Worm (Caenorhabditis elegans) whole organism, L2 larva: ENCODE data around the gene K06A9.1.

Experiments used
- R02D3.7 ChIP-seq: fragments of 150-350 bp; optimal IDR thresholded peaks from 2 replicates; lab custom pipeline; 2014; ENCODE audit warnings: missing biosample characterization, missing genetic modification characterization
- Y55F3AM.14 ChIP-seq: fragments of 200-800 bp; sonication (Bioruptor generic); optimal IDR thresholded peaks from 2 replicates; lab custom pipeline; 2018; ENCODE audit warnings: mild to moderate bottlenecking, missing genetic modification characterization, missing compliant biosample characterization
- ZK546.5 ChIP-seq: sonication (generic microtip); optimal IDR thresholded peaks from 2 replicates; lab custom pipeline; 2017; ENCODE audit warnings: missing biosample characterization, missing genetic modification characterization
- alr-1 ChIP-seq: fragments of 150-350 bp; optimal IDR thresholded peaks from 2 replicates; lab custom pipeline; 2014; ENCODE audit warnings: missing biosample characterization, missing genetic modification characterization
- aly-2 ChIP-seq: fragments of 150-350 bp; optimal IDR thresholded peaks from 2 replicates; lab custom pipeline; 2014; ENCODE audit warnings: missing biosample characterization, missing genetic modification characterization
- blmp-1 ChIP-seq: sonication (generic microtip); optimal IDR thresholded peaks from 2 replicates; lab custom pipeline; 2017; ENCODE audit warnings: missing genetic modification characterization, mild to moderate bottlenecking, missing compliant biosample characterization, antibody characterized with exemption, moderate library complexity; ENCODE audit not compliant: insufficient read depth
- ceh-16 ChIP-seq: fragments of 150-350 bp; optimal IDR thresholded peaks from 2 replicates; lab custom pipeline; 2014; ENCODE audit warnings: missing biosample characterization, missing genetic modification characterization
- ceh-82 ChIP-seq: fragments of 150-350 bp; optimal IDR thresholded peaks from 2 replicates; lab custom pipeline; 2014; ENCODE audit warnings: missing biosample characterization, missing genetic modification characterization
- egl-27 ChIP-seq: sonication (generic microtip); optimal IDR thresholded peaks from 3 replicates; lab custom pipeline; 2017; ENCODE audit warnings: missing biosample characterization, missing genetic modification reagents, missing genetic modification characterization
- fos-1 ChIP-seq: fragments of 150-350 bp; optimal IDR thresholded peaks from 2 replicates; lab custom pipeline; 2014; ENCODE audit warnings: missing biosample characterization, missing genetic modification characterization
- lsy-2 ChIP-seq, 2 experiments: fragments of 150-350 bp in 1 of 2; sonication (generic microtip) in 1 of 2; optimal IDR thresholded peaks; 2 replicates each; lab custom pipeline; 2014 to 2017; ENCODE audit warnings: missing biosample characterization in 2 of 2, missing genetic modification characterization in 2 of 2
- mab-5 ChIP-seq: fragments of 150-350 bp; optimal IDR thresholded peaks from 2 replicates; lab custom pipeline; 2014; ENCODE audit warnings: missing biosample characterization, missing genetic modification characterization
- mbf-1 ChIP-seq: sonication (generic microtip); optimal IDR thresholded peaks from 2 replicates; lab custom pipeline; 2017; ENCODE audit warnings: missing biosample characterization, missing genetic modification characterization
- mdl-1 ChIP-seq, 2 experiments: fragments of 150-350 bp in 1 of 2; sonication (generic microtip) in 1 of 2; optimal IDR thresholded peaks; 2 replicates each; lab custom pipeline; 2017; ENCODE audit warnings: missing biosample characterization in 2 of 2, missing genetic modification characterization in 2 of 2
- nhr-10 ChIP-seq: sonication (generic microtip); optimal IDR thresholded peaks from 2 replicates; lab custom pipeline; 2017; ENCODE audit warnings: missing biosample characterization, missing genetic modification characterization
- nhr-11 ChIP-seq: fragments of 150-350 bp; optimal IDR thresholded peaks from 2 replicates; lab custom pipeline; 2014; ENCODE audit warnings: missing biosample characterization, missing genetic modification characterization
- nhr-12 ChIP-seq: fragments of 150-350 bp; optimal IDR thresholded peaks from 2 replicates; lab custom pipeline; 2014; ENCODE audit warnings: missing biosample characterization, missing genetic modification characterization
- nhr-129 ChIP-seq: fragments of 150-350 bp; optimal IDR thresholded peaks from 2 replicates; lab custom pipeline; 2014; ENCODE audit warnings: missing biosample characterization, missing genetic modification characterization
- nhr-21 ChIP-seq: fragments of 150-350 bp; optimal IDR thresholded peaks from 2 replicates; lab custom pipeline; 2014; ENCODE audit warnings: missing biosample characterization, missing genetic modification characterization
- nhr-23 ChIP-seq: fragments of 150-350 bp; optimal IDR thresholded peaks from 2 replicates; lab custom pipeline; 2014; ENCODE audit warnings: missing biosample characterization, missing genetic modification reagents, missing genetic modification characterization
- nhr-25 ChIP-seq: fragments of 150-350 bp; sonication (generic microtip); optimal IDR thresholded peaks from 3 replicates; lab custom pipeline; 2014; ENCODE audit warnings: missing biosample characterization, missing genetic modification characterization
- nhr-6 ChIP-seq: fragments of 150-350 bp; optimal IDR thresholded peaks from 2 replicates; lab custom pipeline; 2014; ENCODE audit warnings: missing biosample characterization, missing genetic modification characterization
- nhr-77 ChIP-seq: fragments of 150-350 bp; optimal IDR thresholded peaks from 2 replicates; lab custom pipeline; 2014; ENCODE audit warnings: missing biosample characterization, missing genetic modification characterization
- peb-1 ChIP-seq: fragments of 150-350 bp; optimal IDR thresholded peaks from 2 replicates; lab custom pipeline; 2014; ENCODE audit warnings: missing biosample characterization, missing genetic modification characterization
- skn-1 ChIP-seq: sonication (generic microtip); optimal IDR thresholded peaks from 2 replicates; lab custom pipeline; 2017; ENCODE audit warnings: missing biosample characterization, missing genetic modification characterization
- sma-9 ChIP-seq, 2 experiments: fragments of 150-350 bp in 1 of 2; sonication (generic microtip) in 1 of 2; optimal IDR thresholded peaks; 2 replicates each; lab custom pipeline; 2014 to 2016; ENCODE audit warnings: missing genetic modification characterization in 2 of 2, mild to moderate bottlenecking in 1 of 2, missing biosample characterization in 1 of 2, missing compliant biosample characterization in 1 of 2, missing genetic modification reagents in 1 of 2, moderate library complexity in 1 of 2
- unc-39 ChIP-seq: fragments of 150-350 bp; optimal IDR thresholded peaks from 2 replicates; lab custom pipeline; 2014; ENCODE audit warnings: missing biosample characterization, missing genetic modification characterization
- unc-62 ChIP-seq: fragments of 150-350 bp; optimal IDR thresholded peaks from 2 replicates; lab custom pipeline; 2014; ENCODE audit warnings: missing biosample characterization, missing genetic modification reagents, missing genetic modification characterization
- zag-1 ChIP-seq: fragments of 150-350 bp; optimal IDR thresholded peaks from 2 replicates; lab custom pipeline; 2014; ENCODE audit warnings: missing biosample characterization, missing genetic modification characterization
- ztf-1 ChIP-seq: fragments of 200-800 bp; sonication (Bioruptor generic); conservative IDR thresholded peaks from 2 replicates; pipeline ENCODE4 v1.3.6; 2022; ENCODE audit warnings: missing genetic modification characterization, missing compliant biosample characterization
- ztf-11 ChIP-seq: sonication (generic microtip); optimal IDR thresholded peaks from 2 replicates; lab custom pipeline; 2017; ENCODE audit warnings: missing biosample characterization, missing genetic modification characterization

Gene K06A9.1

ce11 chrX:1543432-1543831 is 3.9 kb upstream of the K06A9.1 start:
- TF ChIP-seq aly-2 (tag; lab: Kevin White, UChicago) (no peak), fos-1 (tag; lab: Kevin White, UChicago) (peak; percentile 68)

ce11 chrX:1549095-1549494 is 1.8 kb downstream of the K06A9.1 start:
- TF ChIP-seq sma-9 (GFP tag; optimal IDR thresholded peaks at IDR 0.05; lab: Kevin White, UChicago) (no peak), sma-9 (tag; optimal IDR thresholded peaks at IDR 0.05; lab: Kevin White, UChicago) (no peak), nhr-6 (tag; lab: Kevin White, UChicago) (no peak), zag-1 (tag; lab: Kevin White, UChicago) (no peak), blmp-1 (tag; lab: Kevin White, UChicago) (no peak), nhr-10 (tag; lab: Kevin White, UChicago) (no peak), ztf-11 (tag; lab: Kevin White, UChicago) (no peak), nhr-11 (tag; lab: Kevin White, UChicago) (no peak), mdl-1 (tag; optimal IDR thresholded peaks at IDR 0.05; lab: Kevin White, UChicago) (no peak), nhr-77 (tag; lab: Kevin White, UChicago) (no peak), alr-1 (no peak), nhr-129 (no peak), mab-5 (no peak)

- TF ChIP-seq peb-1 (tag; lab: Kevin White, UChicago) (no peak), nhr-25 (no peak), nhr-12 (no peak)
These were observed 9.6 kb downstream of the K06A9.1 start for ce11 chrX:1556917-1557316.

ce11 chrX:1568377-1568776 is 21.1 kb downstream of the K06A9.1 start, which contains the start of gene H02F09.3:
Gene H02F09.3, plus strand, starts transcription at chrX:1568677.
- TF ChIP-seq zag-1 (tag; lab: Kevin White, UChicago) (no peak), ceh-82 (no peak), skn-1 (tag; lab: Kevin White, UChicago) (no peak), egl-27 (tag; lab: Kevin White, UChicago) (no peak), lsy-2 (tag; optimal IDR thresholded peaks at IDR 0.05; lab: Kevin White, UChicago) (no peak), mbf-1 (no peak), nhr-10 (tag; lab: Kevin White, UChicago) (no peak), aly-2 (tag; lab: Kevin White, UChicago) (no peak), unc-62 (no peak), nhr-11 (tag; lab: Kevin White, UChicago) (no peak)
- TF ChIP-seq, all 48 proteins: peak for 0

- no peak for TF ChIP-seq ceh-16 (tag; lab: Kevin White, UChicago)
- TF ChIP-seq nhr-21 (tag; lab: Kevin White, UChicago) = no peak
- TF ChIP-seq aly-2 (tag; lab: Kevin White, UChicago) = no peak
- no peak for TF ChIP-seq sma-9 (GFP tag; optimal IDR thresholded peaks at IDR 0.05; lab: Kevin White, UChicago)
- TF ChIP-seq sma-9 (tag; optimal IDR thresholded peaks at IDR 0.05; lab: Kevin White, UChicago) = no peak
- TF ChIP-seq blmp-1 (tag; lab: Kevin White, UChicago) = no peak
- no peak for TF ChIP-seq unc-62
- no peak for TF ChIP-seq nhr-129
These were observed 24.6 kb downstream of the K06A9.1 start, which contains the start of gene H02F09.2 for ce11 chrX:1571949-1572348. Gene H02F09.2, plus strand, starts transcription at chrX:1572249.

ce11 chrX:1576337-1576736 is 29.0 kb downstream of the K06A9.1 start, which contains the start of gene wrt-9:
Gene wrt-9, plus strand, starts transcription at chrX:1576637.
- no peak for TF ChIP-seq fos-1 (tag; lab: Kevin White, UChicago)

ce11 chrX:1578682-1579081 is 31.4 kb downstream of the K06A9.1 start:
- TF ChIP-seq blmp-1 (tag; lab: Kevin White, UChicago) (peak; percentile 41), nhr-25 (peak; percentile 12), lsy-2 (tag; optimal IDR thresholded peaks at IDR 0.05; lab: Kevin White, UChicago) (no peak), unc-39 (tag; lab: Kevin White, UChicago) (no peak), Y55F3AM.14 (peak; percentile 10), nhr-21 (tag; lab: Kevin White, UChicago) (peak; percentile 10)

ce11 chrX:1583980-1584379 is 36.7 kb downstream of the K06A9.1 start:
- TF ChIP-seq R02D3.7 (tag; lab: Kevin White, UChicago) (no peak), ztf-1 (no peak), Y55F3AM.14 (no peak), blmp-1 (tag; lab: Kevin White, UChicago) (no peak), ZK546.5 (tag; lab: Kevin White, UChicago) (no peak), unc-39 (tag; lab: Kevin White, UChicago) (no peak), nhr-10 (tag; lab: Kevin White, UChicago) (no peak), sma-9 (GFP tag; optimal IDR thresholded peaks at IDR 0.05; lab: Kevin White, UChicago) (no peak), sma-9 (tag; optimal IDR thresholded peaks at IDR 0.05; lab: Kevin White, UChicago) (no peak), nhr-23 (tag; lab: Kevin White, UChicago) (no peak)
